Worm (Caenorhabditis elegans) whole organism, L4/young adult: ENCODE data around the gene C34C12.1.

Experiments used
- W03F9.2 ChIP-seq: fragments of 150-350 bp; optimal IDR thresholded peaks from 2 replicates; lab custom pipeline; 2014; ENCODE audit warnings: missing biosample characterization, missing genetic modification characterization
- dao-5 ChIP-seq: sonication (generic microtip); optimal IDR thresholded peaks from 2 replicates; lab custom pipeline; 2016; ENCODE audit warnings: missing genotype, missing genetic modification characterization, moderate library complexity, missing compliant biosample characterization
- him-1 ChIP-seq: sonication (generic microtip); optimal IDR thresholded peaks from 2 replicates; lab custom pipeline; 2016; ENCODE audit warnings: missing genotype, missing genetic modification reagents, missing genetic modification characterization, missing compliant biosample characterization

Gene C34C12.1

ce11 chrIII:3475497-3475896, 21.4 kb downstream of the C34C12.1 start, which contains the start of gene C34C12.9:
Gene C34C12.9 (minus strand): TSS chrIII:3475512.
- TF ChIP-seq him-1 (tag; lab: Kevin White, UChicago) (no peak), W03F9.2 (tag; lab: Kevin White, UChicago) (no peak)

DNA sequence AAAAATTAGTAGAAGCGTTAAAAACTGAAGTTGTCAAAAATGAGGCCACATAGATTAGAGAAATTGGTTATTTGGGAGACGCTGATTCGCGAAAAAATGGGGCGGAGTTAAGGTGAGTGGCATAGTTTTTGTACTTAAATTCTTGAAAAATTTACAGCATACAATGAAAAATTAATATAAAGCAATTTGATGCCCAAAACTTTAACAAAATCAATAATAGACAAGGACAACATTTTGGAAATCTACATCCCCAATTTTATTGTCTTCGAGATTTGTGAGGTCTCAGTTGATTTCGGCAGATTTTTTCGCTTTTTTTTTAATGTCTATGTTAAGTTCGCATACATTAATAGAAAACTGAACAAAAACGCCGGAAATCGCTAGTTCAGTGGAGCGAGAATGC, 22.1 kb downstream of the C34C12.1 start:
- TF ChIP-seq W03F9.2 (tag; lab: Kevin White, UChicago) (no peak), him-1 (tag; lab: Kevin White, UChicago) (no peak), dao-5 (no peak)

- TF ChIP-seq W03F9.2 (tag; lab: Kevin White, UChicago) (no peak), him-1 (tag; lab: Kevin White, UChicago) (no peak), dao-5 (no peak)
Observed at ce11 chrIII:3477375-3477774, 23.2 kb downstream of the C34C12.1 start.

DNA sequence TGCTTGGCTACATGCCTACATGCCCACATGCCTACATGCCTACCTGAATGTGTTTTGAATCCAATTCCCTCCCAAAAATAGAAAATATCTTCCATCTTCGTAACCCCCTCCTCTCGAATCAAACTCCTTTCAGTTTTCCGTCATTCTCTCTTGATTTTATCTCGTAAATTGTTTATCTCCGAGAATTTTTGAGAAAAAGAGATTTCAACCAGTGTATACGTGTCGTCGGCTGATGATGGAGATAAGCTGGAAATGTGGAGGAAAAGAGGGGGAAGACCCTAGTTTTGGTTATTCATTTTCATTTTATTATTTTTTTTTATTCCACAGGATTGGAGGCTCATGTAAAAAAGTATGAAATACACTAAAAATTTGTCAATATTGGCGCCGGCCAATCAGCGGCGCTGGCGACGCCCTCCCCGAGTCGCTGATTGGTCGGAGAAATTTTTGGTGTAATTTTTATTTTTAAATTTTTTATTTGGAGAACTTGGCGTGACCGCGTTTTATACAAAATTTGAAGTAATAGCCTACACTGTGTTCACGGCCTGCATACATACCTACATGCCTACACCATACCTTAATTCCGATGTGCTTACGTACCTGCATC, 24.8 kb downstream of the C34C12.1 start:
- TF ChIP-seq W03F9.2 (tag; lab: Kevin White, UChicago), result no peak
- no peak for TF ChIP-seq him-1 (tag; lab: Kevin White, UChicago)
- TF ChIP-seq dao-5, result no peak

DNA sequence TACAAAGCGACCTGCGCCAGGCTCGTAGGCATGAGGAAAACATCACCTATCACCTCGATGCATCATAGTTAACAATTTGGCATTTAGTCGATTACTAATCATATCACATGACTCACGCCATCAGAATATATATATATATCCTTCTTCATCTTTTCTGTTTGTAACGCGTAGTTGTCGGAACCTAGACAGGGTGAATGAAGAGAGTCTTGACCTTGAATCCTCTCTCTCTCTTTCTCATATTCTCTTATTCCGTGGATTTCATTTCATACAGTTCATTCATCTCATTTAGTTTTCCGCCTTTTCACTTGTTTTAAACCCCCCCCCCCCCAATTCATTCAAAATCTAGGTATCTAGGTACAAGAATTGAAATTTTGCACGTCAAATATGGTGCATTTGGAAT, 26.1 kb downstream of the C34C12.1 start:
- TF ChIP-seq W03F9.2 (tag; lab: Kevin White, UChicago) (no peak), him-1 (tag; lab: Kevin White, UChicago) (no peak), dao-5 (no peak)

DNA sequence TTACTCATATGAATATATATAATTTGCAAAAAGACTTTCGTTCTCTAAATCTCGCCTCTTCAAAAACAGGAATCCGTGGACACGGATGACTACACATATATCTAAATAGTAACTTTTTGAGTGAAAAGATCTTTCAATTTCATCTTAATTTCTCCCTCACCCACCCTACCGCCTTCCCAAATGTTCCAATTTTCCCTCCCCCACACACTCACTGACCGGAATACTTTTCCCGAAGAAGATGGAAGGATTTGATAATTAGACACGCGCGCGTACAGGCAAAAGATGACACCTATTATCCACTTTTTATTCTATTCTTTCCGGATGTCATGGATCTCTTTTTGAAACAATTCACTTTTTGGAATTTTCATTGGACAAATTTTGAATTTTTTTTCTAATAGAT, 26.8 kb downstream of the C34C12.1 start:
- TF ChIP-seq him-1 (tag; lab: Kevin White, UChicago), result no peak

DNA sequence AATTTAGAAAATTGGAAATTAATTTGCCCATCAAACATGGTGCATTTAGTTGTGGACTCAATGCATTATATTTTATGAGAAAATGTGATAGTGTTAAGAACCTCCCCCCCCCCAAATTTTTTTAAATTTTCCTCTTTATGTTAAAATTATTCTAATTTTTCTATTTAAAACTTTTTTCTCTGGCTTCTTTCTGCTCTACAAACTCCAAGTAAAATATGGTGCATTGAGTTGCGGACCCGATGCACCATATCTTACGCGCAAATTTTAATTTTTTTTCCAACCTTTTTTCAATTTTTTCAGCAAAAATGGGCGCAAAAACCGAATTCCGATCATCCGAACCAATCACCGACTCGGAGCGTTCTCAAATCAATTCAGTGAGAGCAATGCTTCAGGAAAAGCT, 28.1 kb downstream of the C34C12.1 start, which contains the start of gene C34C12.6:
TSS of gene C34C12.6 (plus strand) at position 301 of the 400 bp plus-strand sequence.
- TF ChIP-seq W03F9.2 (tag; lab: Kevin White, UChicago) (no peak), dao-5 (no peak), him-1 (tag; lab: Kevin White, UChicago) (no peak)

DNA sequence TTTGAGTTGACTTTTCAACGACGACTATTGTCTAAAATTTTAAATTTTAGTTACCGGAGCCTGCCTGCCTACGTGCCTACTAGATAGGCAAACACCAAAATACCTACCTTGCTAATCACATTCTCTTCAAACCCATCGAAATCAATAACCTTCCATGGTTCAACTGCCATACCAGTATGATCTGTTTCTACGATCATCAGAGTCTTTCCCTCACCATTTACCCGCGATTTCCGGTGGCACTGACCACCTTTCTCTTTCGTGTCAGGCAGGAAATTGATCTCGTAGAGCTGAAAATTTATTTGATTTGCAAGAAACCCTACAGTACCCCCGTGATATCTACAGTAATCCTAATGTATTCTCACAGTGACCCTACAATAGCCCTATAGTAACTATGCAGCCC, 30.9 kb downstream of the C34C12.1 start:
- no peak for TF ChIP-seq dao-5
- TF ChIP-seq him-1 (tag; lab: Kevin White, UChicago), result no peak
- no peak for TF ChIP-seq W03F9.2 (tag; lab: Kevin White, UChicago)

DNA sequence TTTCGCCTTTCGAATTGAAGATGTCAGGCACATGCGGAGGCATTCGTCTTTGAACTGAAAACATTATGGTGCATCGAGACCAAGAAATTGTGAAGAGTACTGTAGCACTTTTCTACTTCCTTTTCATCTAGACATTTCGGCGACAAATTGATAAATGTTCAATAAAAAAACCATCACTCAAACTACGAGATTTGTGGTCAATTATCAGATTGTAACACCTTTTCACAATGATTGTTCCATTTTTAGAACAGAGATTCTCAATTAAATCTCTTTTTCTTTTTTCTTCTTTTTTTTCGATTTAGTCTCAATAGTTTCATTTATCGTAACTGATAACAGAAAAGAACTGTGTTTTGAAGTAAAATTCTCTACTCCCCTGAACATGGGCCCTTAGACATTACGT, 31.9 kb downstream of the C34C12.1 start:
- TF ChIP-seq him-1 (tag; lab: Kevin White, UChicago) (no peak), dao-5 (no peak), W03F9.2 (tag; lab: Kevin White, UChicago) (no peak)

DNA sequence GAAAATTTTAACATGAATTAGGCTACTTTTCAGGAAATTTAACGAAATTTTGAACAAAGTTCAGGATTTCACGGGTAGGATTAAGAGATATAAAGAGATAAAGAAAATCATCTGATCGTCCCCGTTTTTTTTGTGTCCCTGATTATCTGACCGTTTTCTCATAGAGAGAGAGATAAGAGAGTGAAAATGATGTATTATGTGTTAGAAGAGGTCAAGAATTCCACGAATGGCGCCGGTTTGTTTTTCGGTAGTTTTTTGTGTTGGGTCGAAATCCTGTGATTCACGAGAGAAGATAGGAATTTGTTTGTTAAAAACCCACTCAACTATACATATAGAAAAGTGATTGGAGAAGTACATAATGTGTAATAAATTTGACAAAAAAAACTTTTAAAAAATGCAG, 33.0 kb downstream of the C34C12.1 start:
- TF ChIP-seq W03F9.2 (tag; lab: Kevin White, UChicago) (no peak), dao-5 (no peak), him-1 (tag; lab: Kevin White, UChicago) (no peak)

- TF ChIP-seq him-1 (tag; lab: Kevin White, UChicago) (no peak), dao-5 (no peak), W03F9.2 (tag; lab: Kevin White, UChicago) (no peak)
Observed at ce11 chrIII:3488224-3488623, 34.1 kb downstream of the C34C12.1 start, which contains the start of gene C34C12.7. Gene C34C12.7 (minus strand): TSS chrIII:3488341.

DNA sequence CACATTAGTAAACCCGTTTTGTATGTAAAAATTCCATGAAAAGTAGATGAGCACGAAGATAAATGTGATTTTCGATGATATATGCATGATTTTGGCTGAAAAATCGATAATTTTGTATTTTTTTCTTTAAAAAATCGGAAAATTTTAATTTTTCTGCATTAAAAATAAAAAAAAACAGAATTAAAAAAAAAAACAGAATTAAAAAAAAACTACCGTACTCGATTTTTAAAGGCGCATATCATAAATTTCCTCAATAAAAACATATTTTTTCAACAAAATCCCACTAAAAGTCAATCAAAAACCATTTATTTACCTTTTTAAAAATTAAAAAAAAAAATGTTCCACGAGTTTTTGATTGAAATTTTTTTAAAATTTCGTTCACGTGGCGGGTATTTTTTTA, 39.0 kb downstream of the C34C12.1 start, which contains the start of gene gly-14:
TSS of gene gly-14 (minus strand) at position 101 of the 400 bp plus-strand sequence.
- TF ChIP-seq dao-5, result no peak
- TF ChIP-seq him-1 (tag; lab: Kevin White, UChicago), result no peak
- no peak for TF ChIP-seq W03F9.2 (tag; lab: Kevin White, UChicago)

ce11 chrIII:3498957-3499356, 44.8 kb downstream of the C34C12.1 start, which contains the start of gene M01F1.9:
Gene M01F1.9 (minus strand): TSS chrIII:3499057.
- TF ChIP-seq W03F9.2 (tag; lab: Kevin White, UChicago), result no peak

ce11 chrIII:3499850-3500249, 45.7 kb downstream of the C34C12.1 start:
- TF ChIP-seq W03F9.2 (tag; lab: Kevin White, UChicago) (no peak), dao-5 (no peak), him-1 (tag; lab: Kevin White, UChicago) (no peak)

- TF ChIP-seq dao-5, result no peak
Observed at ce11 chrIII:3502215-3502838, 48.2 kb downstream of the C34C12.1 start, which contains the start of gene M01F1.8. Gene M01F1.8 (minus strand): TSS chrIII:3502549.
